Fruit fly (Drosophila melanogaster) whole organism, embryonic: ENCODE measurements around the gene CG31797.

Source experiments
- CG10565 ChIP-seq: fragments of 200-800 bp; sonication (Bioruptor generic); optimal IDR thresholded peaks from 3 replicates; lab custom pipeline; 2016; ENCODE audit warnings: missing biosample characterization, mild to moderate bottlenecking, missing genetic modification characterization
- CG10979 ChIP-seq: fragments of 200-800 bp; sonication (Bioruptor generic); optimal IDR thresholded peaks from 2 replicates; lab custom pipeline; 2018; ENCODE audit warnings: missing biosample characterization, mild to moderate bottlenecking, missing genetic modification characterization, moderate library complexity
- CG11093 ChIP-seq: fragments of 200-800 bp; sonication (Bioruptor generic); IDR thresholded peaks from 3 replicates; pipeline ENCODE4 v1.3.6; 2022; ENCODE audit warnings: missing biosample characterization, missing genetic modification characterization
- CG14667 ChIP-seq: fragments of 200-800 bp; sonication (Bioruptor generic); IDR thresholded peaks from 2 replicates; pipeline ENCODE4 v1.3.6; 2022; ENCODE audit warnings: missing biosample characterization, missing genetic modification characterization
- CG15479 ChIP-seq: fragments of 200-800 bp; sonication (Bioruptor generic); optimal IDR thresholded peaks from 3 replicates; lab custom pipeline; 2019; ENCODE audit warnings: missing biosample characterization, mild to moderate bottlenecking, missing genetic modification characterization, moderate library complexity
- CG16813 ChIP-seq: fragments of 200-800 bp; sonication (Bioruptor generic); IDR thresholded peaks from 3 replicates; pipeline ENCODE4 v1.3.6; 2022; ENCODE audit warnings: missing biosample characterization, missing genetic modification characterization; ENCODE audit not compliant: partially characterized antibody
- CG17385 ChIP-seq: fragments of 200-800 bp; sonication (Bioruptor generic); optimal IDR thresholded peaks from 3 replicates; lab custom pipeline; 2018; ENCODE audit warnings: missing biosample characterization, mild to moderate bottlenecking, missing genetic modification characterization
- CG4282 ChIP-seq: fragments of 200-800 bp; sonication (Bioruptor generic); optimal IDR thresholded peaks from 2 replicates; lab custom pipeline; 2016; ENCODE audit warnings: missing biosample characterization, missing genetic modification characterization
- CG8944 ChIP-seq: fragments of 200-800 bp; sonication (Bioruptor generic); optimal IDR thresholded peaks from 3 replicates; lab custom pipeline; 2016; ENCODE audit warnings: missing biosample characterization, missing genetic modification characterization
- Camta ChIP-seq: fragments of 200-800 bp; sonication (Bioruptor generic); optimal IDR thresholded peaks from 2 replicates; lab custom pipeline; 2016; ENCODE audit warnings: missing biosample characterization, missing genetic modification characterization
- D ChIP-seq, 2 experiments: fragments of 200-800 bp in 1 of 2; fragments of >200 bp in 1 of 2; sonication (Bioruptor generic) in 1 of 2; optimal IDR thresholded peaks; 2 replicates in 1 of 2; 3 replicates in 1 of 2; lab custom pipeline; 2017; ENCODE audit warnings: mild to moderate bottlenecking in 1 of 2, missing biosample characterization in 1 of 2, missing genetic modification characterization in 1 of 2, missing genetic modification reagents in 1 of 2
- Elba2 ChIP-seq: fragments of 200-800 bp; sonication (Bioruptor generic); optimal IDR thresholded peaks from 3 replicates; lab custom pipeline; 2016; ENCODE audit warnings: missing biosample characterization, missing genetic modification characterization
- H15 ChIP-seq: fragments of 200-800 bp; sonication (Bioruptor generic); IDR thresholded peaks from 3 replicates; pipeline ENCODE4 v1.3.6; 2022; ENCODE audit warnings: missing biosample characterization, missing genetic modification characterization
- HHEX ChIP-seq: fragments of 200-800 bp; sonication (Bioruptor generic); optimal IDR thresholded peaks from 3 replicates; lab custom pipeline; 2017; ENCODE audit warnings: missing biosample characterization, mild to moderate bottlenecking, missing genetic modification characterization, missing genetic modification reagents
- Hey ChIP-seq: fragments of 200-800 bp; sonication (Bioruptor generic); optimal IDR thresholded peaks from 3 replicates; lab custom pipeline; 2018; ENCODE audit warnings: missing biosample characterization, mild to moderate bottlenecking, missing genetic modification characterization
- Hr51 ChIP-seq, 2 experiments: fragments of 200-800 bp; sonication (Bioruptor generic); optimal IDR thresholded peaks; 2 replicates in 1 of 2; 3 replicates in 1 of 2; lab custom pipeline; 2016 to 2018; ENCODE audit warnings: missing biosample characterization in 2 of 2, missing genetic modification characterization in 2 of 2, mild to moderate bottlenecking in 1 of 2, moderate library complexity in 1 of 2
- Kr ChIP-seq: fragments of 200-800 bp; sonication (Bioruptor generic); optimal IDR thresholded peaks from 2 replicates; lab custom pipeline; 2017; ENCODE audit warnings: missing biosample characterization, mild to moderate bottlenecking, missing genetic modification characterization
- Med ChIP-seq: fragments of 200-800 bp; sonication (Bioruptor generic); peaks from one replicate; lab custom pipeline; 2016; ENCODE audit warnings: missing biosample characterization, missing genetic modification characterization, mild to moderate bottlenecking, inconsistent platforms, moderate library complexity
- Meics ChIP-seq: fragments of 200-800 bp; sonication (Bioruptor generic); optimal IDR thresholded peaks from 2 replicates; lab custom pipeline; 2017; ENCODE audit warnings: missing biosample characterization, mild to moderate bottlenecking, missing genetic modification characterization
- NFAT ChIP-seq: fragments of 200-800 bp; sonication (Bioruptor generic); IDR thresholded peaks from 2 replicates; pipeline ENCODE4 v1.3.6; 2022; ENCODE audit warnings: missing biosample characterization, missing genetic modification characterization
- Poxn ChIP-seq: fragments of 200-800 bp; sonication (Bioruptor generic); IDR thresholded peaks from 2 replicates; pipeline ENCODE4 v1.3.6; 2022; ENCODE audit warnings: missing biosample characterization, missing genetic modification characterization
- ara ChIP-seq: fragments of 200-800 bp; sonication (Bioruptor generic); IDR thresholded peaks from 2 replicates; pipeline ENCODE4 v1.3.6; 2022; ENCODE audit warnings: missing biosample characterization, missing genetic modification characterization
- bigmax ChIP-seq: fragments of 200-800 bp; sonication (Bioruptor generic); optimal IDR thresholded peaks from 2 replicates; lab custom pipeline; 2018; ENCODE audit warnings: missing biosample characterization, mild to moderate bottlenecking, missing genetic modification characterization
- cad ChIP-seq: fragments of >200 bp; optimal IDR thresholded peaks from 2 replicates; lab custom pipeline; 2017; ENCODE audit warnings: missing biosample characterization, missing genetic modification characterization
- croc ChIP-seq: fragments of 200-800 bp; sonication (Bioruptor generic); conservative IDR thresholded peaks from 3 replicates; pipeline ENCODE4 v1.3.6; 2022; ENCODE audit warnings: missing biosample characterization, missing genetic modification characterization
- crol ChIP-seq: fragments of 200-800 bp; sonication (Bioruptor generic); IDR thresholded peaks from 2 replicates; pipeline ENCODE4 v1.3.6; 2022; ENCODE audit warnings: missing biosample characterization, missing genetic modification characterization
- eve ChIP-seq, 2 experiments: fragments of >200 bp; optimal IDR thresholded peaks; 2 replicates each; lab custom pipeline; 2017; ENCODE audit warnings: missing biosample characterization in 2 of 2, missing genetic modification characterization in 2 of 2
- ewg ChIP-seq: fragments of 200-800 bp; sonication (Bioruptor generic); optimal IDR thresholded peaks from 3 replicates; lab custom pipeline; 2017; ENCODE audit warnings: mild to moderate bottlenecking, missing biosample characterization, missing genetic modification reagents, missing genetic modification characterization
- gsb ChIP-seq: fragments of 200-800 bp; sonication (Bioruptor generic); IDR thresholded peaks from 2 replicates; pipeline ENCODE4 v1.3.6; 2022; ENCODE audit warnings: missing biosample characterization, missing genetic modification characterization
- hb ChIP-seq: fragments of 200-800 bp; sonication (Bioruptor generic); IDR thresholded peaks from 3 replicates; pipeline ENCODE4 v1.3.6; 2022; ENCODE audit warnings: missing biosample characterization, missing genetic modification characterization; ENCODE audit not compliant: partially characterized antibody
- maf-S ChIP-seq: fragments of 200-800 bp; sonication (Bioruptor generic); optimal IDR thresholded peaks from 2 replicates; lab custom pipeline; 2016; ENCODE audit warnings: missing biosample characterization, missing genetic modification characterization
- nerfin-1 ChIP-seq: fragments of 200-800 bp; sonication (Bioruptor generic); optimal IDR thresholded peaks from 3 replicates; lab custom pipeline; 2019; ENCODE audit warnings: missing biosample characterization, mild to moderate bottlenecking, missing genetic modification characterization, moderate library complexity
- pho ChIP-seq: fragments of 200-800 bp; sonication (Bioruptor generic); optimal IDR thresholded peaks from 2 replicates; lab custom pipeline; 2016; ENCODE audit warnings: missing biosample characterization, missing genetic modification characterization
- prd ChIP-seq, 3 experiments: fragments of >200 bp in 2 of 3; fragments of 200-800 bp in 1 of 3; sonication (Bioruptor generic) in 1 of 3; optimal IDR thresholded peaks in 2 of 3; IDR thresholded peaks in 1 of 3; 2 replicates in 2 of 3; 3 replicates in 1 of 3; pipeline versions ENCODE4 v1.3.6 to Lab custom; 2017 to 2022; ENCODE audit warnings: missing biosample characterization in 1 of 3, missing genetic modification characterization in 1 of 3
- pros ChIP-seq: fragments of 200-800 bp; sonication (Bioruptor generic); optimal IDR thresholded peaks from 3 replicates; lab custom pipeline; 2019; ENCODE audit warnings: missing biosample characterization, mild to moderate bottlenecking, missing genetic modification characterization, moderate library complexity
- pum ChIP-seq: fragments of 200-800 bp; sonication (Bioruptor generic); optimal IDR thresholded peaks from 2 replicates; lab custom pipeline; 2016; ENCODE audit warnings: missing biosample characterization, missing genetic modification characterization
- slou ChIP-seq: fragments of 200-800 bp; sonication (Bioruptor generic); optimal IDR thresholded peaks from 3 replicates; lab custom pipeline; 2016; ENCODE audit warnings: missing biosample characterization, missing genetic modification characterization
- tll ChIP-seq, 2 experiments: fragments of 200-800 bp in 1 of 2; fragments of >200 bp in 1 of 2; sonication (Bioruptor generic) in 1 of 2; optimal IDR thresholded peaks; 2 replicates each; lab custom pipeline; 2017 to 2019; ENCODE audit warnings: missing biosample characterization in 2 of 2, missing genetic modification characterization in 2 of 2, mild to moderate bottlenecking in 1 of 2, moderate library complexity in 1 of 2
- twi ChIP-seq: fragments of 200-800 bp; optimal IDR thresholded peaks from 2 replicates; lab custom pipeline; 2019; ENCODE audit warnings: missing biosample characterization, mild to moderate bottlenecking, missing genetic modification characterization, moderate library complexity
- usp ChIP-seq: fragments of >200 bp; optimal IDR thresholded peaks from 2 replicates; lab custom pipeline; 2017; ENCODE audit warnings: missing biosample characterization, missing genetic modification characterization
- zen ChIP-seq: fragments of 200-800 bp; sonication (Bioruptor generic); optimal IDR thresholded peaks from 3 replicates; lab custom pipeline; 2018; ENCODE audit warnings: missing biosample characterization, mild to moderate bottlenecking, missing genetic modification characterization, moderate library complexity
- zfh1 ChIP-seq: fragments of 200-800 bp; sonication (Bioruptor generic); IDR thresholded peaks from 3 replicates; pipeline ENCODE4 v1.3.6; 2022; ENCODE audit warnings: missing biosample characterization, missing genetic modification characterization

Gene CG31797

DNA sequence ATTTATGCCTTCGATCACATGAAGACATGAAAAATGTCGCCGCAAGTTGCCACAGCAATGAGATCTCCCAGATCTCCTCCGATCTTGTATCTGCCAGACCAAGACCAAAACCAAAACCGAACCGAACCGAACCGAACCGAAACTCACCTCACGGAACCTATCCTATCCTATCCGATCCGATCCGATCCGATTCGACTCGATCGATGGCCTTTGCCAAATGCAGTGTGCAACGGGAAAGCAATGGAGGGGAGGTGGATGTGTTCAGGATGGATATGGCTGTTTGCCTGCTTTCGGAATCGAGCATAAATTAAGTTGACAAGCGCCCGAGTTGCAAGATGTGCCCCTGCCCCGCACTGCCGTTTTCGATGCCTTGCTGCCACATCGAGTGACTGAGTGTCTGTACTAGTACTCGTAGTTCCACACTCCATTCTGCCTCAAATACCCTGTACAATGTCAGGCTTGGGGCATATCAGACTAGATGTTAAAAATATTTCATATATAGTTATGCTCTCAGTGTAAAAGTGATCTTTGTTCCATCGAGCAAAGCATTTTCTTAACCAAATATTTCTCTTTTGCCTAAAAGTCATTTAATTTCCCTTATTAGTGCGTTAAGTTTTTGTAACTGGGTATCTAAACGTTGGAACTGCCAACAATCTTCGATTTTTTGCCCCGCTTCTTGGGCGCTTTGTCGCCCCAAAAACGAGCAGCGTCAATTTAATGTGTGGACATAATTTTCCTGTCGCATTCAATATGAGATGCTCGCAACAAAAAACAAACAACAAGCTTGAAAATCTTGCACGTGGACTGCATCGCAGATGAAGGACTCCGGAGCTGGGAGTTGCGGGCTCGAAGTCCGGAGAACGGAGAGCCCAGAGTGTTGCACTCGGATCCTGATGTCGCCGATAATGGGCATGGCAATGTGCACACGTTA, 35.8 kb downstream of the CG31797 start (continued):
- TF ChIP-seq NFAT (no peak), ewg (GFP tag; lab: Kevin White, UChicago) (peak; percentile 75), Camta (GFP tag; lab: Kevin White, UChicago) (peak; percentile 79), CG10565 (peak; percentile 55), pum (GFP tag; lab: Kevin White, UChicago) (peak; percentile 82), slou (GFP tag; lab: Kevin White, UChicago) (peak; percentile 71), hb (GFP tag; lab: Robert Waterston, UW) (no peak), HHEX (peak; percentile 38), CG14667 (GFP tag; lab: Robert Waterston, UW) (peak; percentile 71), CG8944 (peak; percentile 79)
- TF ChIP-seq, all 482 proteins: peak for 318

DNA sequence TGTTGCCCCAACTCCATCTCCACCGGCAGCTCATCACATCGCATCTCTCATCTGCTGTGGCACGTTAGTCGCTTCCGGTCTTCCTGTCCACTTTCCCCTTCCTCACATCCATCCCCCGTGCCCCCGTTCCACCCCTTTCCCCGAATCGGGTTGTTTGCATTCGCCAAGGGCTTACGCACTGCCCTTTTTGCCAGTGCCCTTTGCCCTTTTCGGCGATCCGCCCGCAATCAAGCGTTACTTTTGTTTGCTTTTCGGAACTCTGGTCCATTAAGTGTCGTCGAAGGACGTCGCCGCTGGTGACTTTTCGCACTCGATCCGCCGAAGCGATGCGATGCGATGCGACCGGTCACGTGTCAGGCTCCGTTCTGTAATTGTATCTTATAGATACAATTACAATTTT, 39.7 kb downstream of the CG31797 start:
- TF ChIP-seq nerfin-1 (tag; lab: Kevin White, UChicago): peak; percentile 62
- TF ChIP-seq CG16813 (GFP tag; lab: Robert Waterston, UW): 0 out of 3 replicates have a peak, but pooled peaks have one; percentile 22
- no peak for TF ChIP-seq CG17385 (GFP tag; lab: Kevin White, UChicago)
- peak; percentile 72 for TF ChIP-seq crol (GFP tag; lab: Robert Waterston, UW)
- peak; percentile 47 for TF ChIP-seq pros (GFP tag; lab: Kevin White, UChicago)
- TF ChIP-seq zfh1 (GFP tag; lab: Robert Waterston, UW): 0 out of 3 replicates have a peak, but pooled peaks have one; percentile 13
- TF ChIP-seq Meics (GFP tag; lab: Kevin White, UChicago): no peak
- TF ChIP-seq bigmax (GFP tag; lab: Kevin White, UChicago): no peak
- peak; percentile 90 for TF ChIP-seq Hey (tag; lab: Kevin White, UChicago)
- TF ChIP-seq, all 482 proteins: peak for 6

dm6 chr2L:19220036-19220612, 41.9 kb downstream of the CG31797 start:
- TF ChIP-seq eve (GFP tag; optimal IDR thresholded peaks at IDR 0.05; lab: Kevin White, UChicago): no peak
- no peak for TF ChIP-seq maf-S (GFP tag; lab: Kevin White, UChicago)
- TF ChIP-seq H15 (GFP tag; lab: Robert Waterston, UW): no peak
- TF ChIP-seq D (optimal IDR thresholded peaks at IDR 0.05; lab: Kevin White, UChicago): peak; percentile 100
- TF ChIP-seq D (GFP tag; optimal IDR thresholded peaks at IDR 0.05; lab: Kevin White, UChicago): peak; percentile 4
- TF ChIP-seq croc (GFP tag; lab: Robert Waterston, UW): no peak
- no peak for TF ChIP-seq usp (GFP tag; lab: Kevin White, UChicago)
- TF ChIP-seq pho (GFP tag; lab: Kevin White, UChicago): no peak
- no peak for TF ChIP-seq CG10979 (tag; lab: Kevin White, UChicago)
- TF ChIP-seq CG11093 (GFP tag; lab: Robert Waterston, UW): no peak
- TF ChIP-seq Hr51 (GFP tag; optimal IDR thresholded peaks at IDR 0.05; lab: Kevin White, UChicago): no peak
- no peak for TF ChIP-seq CG4282 (GFP tag; lab: Kevin White, UChicago)
- TF ChIP-seq zen (tag; lab: Kevin White, UChicago): peak; percentile 93
- TF ChIP-seq ara (GFP tag; lab: Robert Waterston, UW): no peak
- TF ChIP-seq Elba2 (GFP tag; lab: Kevin White, UChicago): no peak
- 0 out of 2 replicates have a peak, but pooled peaks have one; percentile 15 for TF ChIP-seq gsb (GFP tag; lab: Robert Waterston, UW)
- TF ChIP-seq hb (GFP tag; lab: Robert Waterston, UW): no peak
- peak; percentile 15 for TF ChIP-seq Med (GFP tag; lab: Kevin White, UChicago)
- no peak for TF ChIP-seq prd (optimal IDR thresholded peaks at IDR 0.05; lab: Kevin White, UChicago)
- peak; percentile 37; the same call in 2 of the 3 replicates for TF ChIP-seq prd (GFP tag; IDR thresholded peaks at IDR 0.05; lab: Robert Waterston, UW)
- peak; percentile 28 for TF ChIP-seq cad (GFP tag; lab: Kevin White, UChicago)
- no peak for TF ChIP-seq Poxn (GFP tag; lab: Robert Waterston, UW)
- no peak for TF ChIP-seq Kr (GFP tag; lab: Kevin White, UChicago)
- TF ChIP-seq twi (tag; lab: Kevin White, UChicago): peak; percentile 86
- TF ChIP-seq CG15479 (GFP tag; lab: Kevin White, UChicago): peak; percentile 25
- TF ChIP-seq tll (GFP tag; optimal IDR thresholded peaks at IDR 0.05; lab: Kevin White, UChicago): peak in 1 of 2 experiments; percentile 84
- TF ChIP-seq, all 482 proteins: peak for 9
